Fruit fly (Drosophila melanogaster) whole organism: Measurements from ENCODE around the gene ohgt.

Experiments
- CG8478 ChIP-seq: fragments of >200 bp; optimal IDR thresholded peaks from 2 replicates; lab custom pipeline; 2018; ENCODE audit warnings: inconsistent platforms
- Dll ChIP-seq: fragments of >200 bp; optimal IDR thresholded peaks from 2 replicates; lab custom pipeline; 2017
- EcR ChIP-seq, 2 experiments: fragments of >200 bp; optimal IDR thresholded peaks; 2 replicates each; lab custom pipeline; 2017; ENCODE audit warnings: missing biosample characterization in 2 of 2, missing genetic modification characterization in 2 of 2, missing genetic modification reagents in 2 of 2
- pan ChIP-seq: fragments of >200 bp; optimal IDR thresholded peaks from 2 replicates; lab custom pipeline; 2017
- psq ChIP-seq: fragments of >200 bp; optimal IDR thresholded peaks from 2 replicates; lab custom pipeline; 2017
- usp ChIP-seq: fragments of >200 bp; optimal IDR thresholded peaks from 2 replicates; lab custom pipeline; 2017; ENCODE audit warnings: missing biosample characterization, missing genetic modification characterization, mixed read lengths

Gene ohgt

dm6 chr3R:10078468-10079143 lies 29.6 kb downstream of the ohgt start:
- no peak for TF ChIP-seq CG8478 (lab: Kevin White, UChicago)
- TF ChIP-seq usp (GFP tag; lab: Kevin White, UChicago) = no peak
- TF ChIP-seq Dll (lab: Kevin White, UChicago) = no peak
- TF ChIP-seq pan (lab: Kevin White, UChicago) = no peak

- TF ChIP-seq usp (GFP tag; lab: Kevin White, UChicago) (no peak), CG8478 (lab: Kevin White, UChicago) (peak; percentile 19)
Measured at dm6 chr3R:10079267-10079987, 30.4 kb downstream of the ohgt start.

DNA sequence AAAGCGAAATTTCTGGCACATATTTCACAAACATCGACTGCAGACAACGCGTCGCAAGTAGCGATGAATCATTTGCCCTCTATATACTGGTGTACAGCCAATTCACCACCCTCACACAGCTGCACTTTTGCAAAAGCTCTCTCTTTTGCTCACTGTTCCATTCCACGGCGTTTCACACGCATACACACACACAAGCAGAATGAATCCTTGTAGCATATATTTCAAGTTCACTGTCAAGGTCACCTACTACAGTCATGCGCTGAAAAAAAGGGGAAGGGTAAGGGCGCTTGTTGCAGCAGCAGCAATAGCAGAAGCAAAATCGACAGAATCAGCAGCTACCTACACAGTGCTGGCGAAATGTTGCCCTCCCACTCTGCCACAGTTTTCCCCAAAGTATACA lies 31.7 kb downstream of the ohgt start:
- no peak for TF ChIP-seq Dll (lab: Kevin White, UChicago)
- no peak for TF ChIP-seq CG8478 (lab: Kevin White, UChicago)
- TF ChIP-seq psq (lab: Kevin White, UChicago) = no peak
- no peak for TF ChIP-seq usp (GFP tag; lab: Kevin White, UChicago)
- TF ChIP-seq pan (lab: Kevin White, UChicago) = no peak
- no peak for TF ChIP-seq EcR (GFP tag; optimal IDR thresholded peaks at IDR 0.05; lab: Kevin White, UChicago)

DNA sequence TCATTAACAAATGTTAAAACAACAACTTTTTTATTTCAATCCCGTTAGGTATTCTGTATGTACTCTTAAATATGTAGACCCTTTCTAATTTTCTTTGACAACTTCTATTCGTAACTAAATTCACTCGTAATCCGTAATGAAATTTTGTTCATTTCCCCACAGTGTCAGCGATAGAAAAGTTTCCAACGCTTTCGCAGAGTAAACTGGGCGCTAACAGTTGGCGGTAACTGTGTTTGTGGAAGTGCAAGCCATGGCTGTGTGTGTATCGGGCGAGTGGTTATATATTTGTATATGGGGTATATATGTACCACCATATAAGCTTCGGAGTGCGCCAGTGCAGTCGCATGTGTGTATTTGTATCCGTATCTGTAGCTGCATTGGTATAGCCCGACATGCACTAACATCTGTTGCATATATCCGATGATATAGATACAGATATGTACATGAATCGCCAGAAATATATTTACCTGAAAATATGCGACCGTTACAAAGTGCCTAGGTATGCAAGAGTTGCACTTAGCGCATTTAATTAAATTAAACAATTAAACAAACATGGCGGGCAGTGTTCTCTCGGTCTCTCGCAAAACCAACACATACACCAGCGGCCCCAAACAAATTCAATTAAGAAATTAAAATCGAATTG lies 32.6 kb downstream of the ohgt start:
- TF ChIP-seq Dll (lab: Kevin White, UChicago) = no peak
- no peak for TF ChIP-seq psq (lab: Kevin White, UChicago)
- TF ChIP-seq EcR (GFP tag; optimal IDR thresholded peaks at IDR 0.05; lab: Kevin White, UChicago) = no peak
- no peak for TF ChIP-seq pan (lab: Kevin White, UChicago)

DNA sequence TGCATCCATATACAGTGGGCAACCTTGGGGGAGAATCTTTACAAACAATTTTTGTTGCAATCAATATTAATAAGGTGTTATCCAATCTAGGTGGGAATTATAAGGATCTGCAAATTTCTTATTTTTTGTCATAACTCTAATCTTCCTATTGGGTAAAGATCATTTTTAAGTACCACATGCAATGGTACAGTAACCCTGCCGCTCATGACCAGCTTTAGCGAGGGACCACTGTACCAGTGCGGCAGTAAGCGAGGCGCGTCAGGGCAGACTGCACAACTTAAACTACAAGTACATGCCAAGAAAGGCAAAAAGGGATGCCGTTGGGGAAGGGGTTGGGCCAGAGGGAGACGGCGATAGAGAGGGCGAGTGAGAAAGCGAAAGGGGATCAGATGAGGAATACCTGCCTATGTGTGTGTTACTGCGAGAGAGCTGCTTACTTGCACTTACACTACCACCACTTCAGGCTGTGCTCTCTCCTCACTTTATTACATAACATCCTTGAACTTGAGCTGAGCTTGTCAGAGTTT lies 33.6 kb downstream of the ohgt start:
- no peak for TF ChIP-seq usp (GFP tag; lab: Kevin White, UChicago)
- no peak for TF ChIP-seq CG8478 (lab: Kevin White, UChicago)

- TF ChIP-seq psq (lab: Kevin White, UChicago) = no peak
- no peak for TF ChIP-seq usp (GFP tag; lab: Kevin White, UChicago)
- TF ChIP-seq EcR (GFP tag; optimal IDR thresholded peaks at IDR 0.05; lab: Kevin White, UChicago) = no peak
- no peak for TF ChIP-seq CG8478 (lab: Kevin White, UChicago)
- TF ChIP-seq Dll (lab: Kevin White, UChicago) = no peak
- TF ChIP-seq pan (lab: Kevin White, UChicago) = no peak
Measured at dm6 chr3R:10083077-10083476, 34.1 kb downstream of the ohgt start.

- no peak for TF ChIP-seq EcR (GFP tag; optimal IDR thresholded peaks at IDR 0.05; lab: Kevin White, UChicago)
Measured at dm6 chr3R:10084179-10084647, 35.2 kb downstream of the ohgt start.

DNA sequence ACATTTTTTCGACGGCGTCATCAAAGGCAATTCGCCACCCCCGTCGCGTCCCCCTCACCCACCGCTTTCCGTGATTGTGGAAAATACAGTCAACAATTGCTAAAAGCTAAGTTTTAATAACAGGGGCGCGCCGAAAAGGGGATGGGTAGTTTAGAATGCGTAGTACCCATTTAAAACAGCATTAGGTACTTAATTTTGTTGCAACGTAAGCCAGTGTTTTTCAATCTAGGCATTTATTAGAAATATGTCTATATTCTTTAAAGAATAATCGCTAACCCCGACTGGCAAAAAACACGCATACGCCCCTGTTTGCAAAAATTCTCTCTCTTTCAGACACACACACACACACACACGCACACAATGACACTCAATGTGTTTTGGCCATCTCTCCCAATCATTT lies 35.9 kb downstream of the ohgt start:
- TF ChIP-seq Dll (lab: Kevin White, UChicago) (no peak), CG8478 (lab: Kevin White, UChicago) (no peak), usp (GFP tag; lab: Kevin White, UChicago) (no peak), psq (lab: Kevin White, UChicago) (no peak), pan (lab: Kevin White, UChicago) (no peak), EcR (GFP tag; optimal IDR thresholded peaks at IDR 0.05; lab: Kevin White, UChicago) (no peak)

DNA sequence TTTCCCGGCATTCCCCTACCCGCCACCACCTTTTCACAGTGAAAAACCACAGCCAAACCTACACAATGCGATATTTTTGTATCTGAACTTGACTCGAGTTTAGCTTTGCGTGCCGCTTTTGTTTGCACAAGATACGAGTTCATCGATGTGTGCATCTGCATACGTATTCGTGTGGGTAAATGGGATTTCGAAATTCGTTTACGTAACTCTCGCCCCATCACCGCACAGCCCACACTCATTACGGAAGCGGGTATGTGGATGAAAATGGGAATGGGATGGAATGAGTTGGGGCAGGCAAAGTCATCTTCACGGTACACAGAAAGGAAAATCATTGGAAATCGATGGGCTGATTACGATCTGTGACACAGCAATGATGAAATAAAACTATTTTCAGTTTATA lies 37.2 kb downstream of the ohgt start:
- TF ChIP-seq EcR (GFP tag; optimal IDR thresholded peaks at IDR 0.05; lab: Kevin White, UChicago) = no peak
- no peak for TF ChIP-seq psq (lab: Kevin White, UChicago)
- TF ChIP-seq Dll (lab: Kevin White, UChicago) = no peak
- TF ChIP-seq usp (GFP tag; lab: Kevin White, UChicago) = no peak
- no peak for TF ChIP-seq CG8478 (lab: Kevin White, UChicago)
- no peak for TF ChIP-seq pan (lab: Kevin White, UChicago)

dm6 chr3R:10086683-10087082 lies 37.7 kb downstream of the ohgt start:
- TF ChIP-seq usp (GFP tag; lab: Kevin White, UChicago) = no peak
- no peak for TF ChIP-seq CG8478 (lab: Kevin White, UChicago)

DNA sequence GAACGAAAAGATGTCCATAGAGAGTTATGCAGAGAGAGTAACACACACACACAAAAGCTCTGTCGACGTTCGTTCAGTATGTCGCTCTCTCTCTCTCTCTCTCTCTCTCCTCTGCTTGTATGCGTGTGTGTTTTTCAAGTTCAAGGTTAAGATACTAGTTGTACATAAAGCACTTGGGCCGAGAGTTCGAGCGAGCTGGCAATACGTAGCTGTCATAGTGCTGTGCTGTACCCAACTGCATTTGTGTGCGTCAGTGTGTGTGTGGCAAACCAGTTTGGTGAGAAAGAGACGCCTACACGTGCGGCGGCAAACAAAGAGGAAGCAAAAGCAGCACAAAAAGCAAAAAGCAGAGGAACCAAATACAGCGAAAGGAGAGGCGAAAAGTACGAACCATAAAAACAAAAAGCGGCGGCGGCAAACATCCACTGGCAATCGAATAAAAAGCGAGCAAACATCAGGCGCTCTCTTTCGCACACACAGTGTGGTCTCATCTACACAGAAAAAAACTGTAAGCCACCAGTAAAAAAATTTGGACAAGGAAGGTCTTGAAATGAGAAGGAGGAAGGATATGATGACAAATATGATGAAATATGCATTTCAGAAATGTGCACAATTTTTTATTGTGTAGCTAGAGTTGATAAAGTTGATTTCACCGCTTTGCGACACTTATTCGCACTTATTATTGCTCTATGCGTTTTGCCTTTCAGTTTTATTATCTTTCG lies 38.4 kb downstream of the ohgt start:
- TF ChIP-seq Dll (lab: Kevin White, UChicago) (peak; percentile 37), CG8478 (lab: Kevin White, UChicago) (peak; percentile 41), usp (GFP tag; lab: Kevin White, UChicago) (no peak)
